Worm (Caenorhabditis elegans) whole organism, mixed stage, embryonic: ENCODE data around the gene C33D3.4.

ENCODE experiments used
- M03D4.4 ChIP-seq: sonication (generic microtip); optimal IDR thresholded peaks from 2 replicates; lab custom pipeline; 2017; ENCODE audit warnings: mild to moderate bottlenecking, missing genetic modification characterization, missing compliant biosample characterization
- ceh-43 ChIP-seq: fragments of 200-800 bp; sonication (Bioruptor generic); optimal IDR thresholded peaks from 2 replicates; lab custom pipeline; 2018; ENCODE audit warnings: mild to moderate bottlenecking, missing genetic modification characterization, moderate library complexity, missing compliant biosample characterization
- ces-1 ChIP-seq: fragments of 150-350 bp; optimal IDR thresholded peaks from 2 replicates; lab custom pipeline; 2014; ENCODE audit warnings: missing biosample characterization, missing genetic modification reagents, missing genetic modification characterization
- elt-3 ChIP-seq: fragments of 150-350 bp; optimal IDR thresholded peaks from 2 replicates; lab custom pipeline; 2014; ENCODE audit warnings: missing biosample characterization, missing genetic modification characterization
- lin-13 ChIP-seq: fragments of 150-350 bp; optimal IDR thresholded peaks from 2 replicates; lab custom pipeline; 2014; ENCODE audit warnings: missing biosample characterization, missing genetic modification characterization
- nhr-12 ChIP-seq: fragments of 150-350 bp; optimal IDR thresholded peaks from 2 replicates; lab custom pipeline; 2014; ENCODE audit warnings: missing biosample characterization, missing genetic modification characterization
- nhr-237 ChIP-seq: fragments of 150-350 bp; optimal IDR thresholded peaks from 2 replicates; lab custom pipeline; 2014; ENCODE audit warnings: missing biosample characterization, missing genetic modification characterization
- nhr-28 ChIP-seq: fragments of 150-350 bp; optimal IDR thresholded peaks from 2 replicates; lab custom pipeline; 2014; ENCODE audit warnings: missing biosample characterization, missing genetic modification characterization
- nhr-76 ChIP-seq: sonication (generic microtip); optimal IDR thresholded peaks from 2 replicates; lab custom pipeline; 2017; ENCODE audit warnings: missing biosample characterization, missing genetic modification characterization
- sem-2 ChIP-seq: fragments of 200-800 bp; sonication (Bioruptor generic); optimal IDR thresholded peaks from 2 replicates; lab custom pipeline; 2018; ENCODE audit warnings: mild to moderate bottlenecking, missing genetic modification characterization, missing compliant biosample characterization
- snpc-4 ChIP-seq: fragments of 150-350 bp; optimal IDR thresholded peaks from 2 replicates; lab custom pipeline; 2014; ENCODE audit warnings: missing biosample characterization, missing genetic modification characterization
- unc-62 ChIP-seq: fragments of 150-350 bp; optimal IDR thresholded peaks from 2 replicates; lab custom pipeline; 2014; ENCODE audit warnings: missing biosample characterization, missing genetic modification reagents, missing genetic modification characterization

ce11 chrX:10488763-10489162 is at the start of gene C33D3.4:
- no peak for TF ChIP-seq nhr-28
- TF ChIP-seq nhr-237 (tag; lab: Kevin White, UChicago), result no peak
- no peak for TF ChIP-seq ces-1 (GFP tag; lab: Kevin White, UChicago)
- TF ChIP-seq nhr-76, result no peak
- TF ChIP-seq snpc-4 (tag; lab: Kevin White, UChicago), result no peak
- no peak for TF ChIP-seq elt-3 (tag; lab: Kevin White, UChicago)
- no peak for TF ChIP-seq M03D4.4
- no peak for TF ChIP-seq unc-62 (GFP tag; lab: Kevin White, UChicago)
- no peak for TF ChIP-seq lin-13
- no peak for TF ChIP-seq nhr-12
- no peak for TF ChIP-seq ceh-43 (GFP tag; lab: Kevin White, UChicago)
- no peak for TF ChIP-seq sem-2 (GFP tag; lab: Kevin White, UChicago)
